Fruit fly (Drosophila melanogaster) whole organism, pupa: ENCODE results near the gene CG5011.

ENCODE experiments used
- CG10348 ChIP-seq: fragments of 200-800 bp; sonication (Bioruptor generic); IDR thresholded peaks from 2 replicates; pipeline ENCODE4 v1.3.6; 2022; ENCODE audit warnings: missing biosample characterization, missing genetic modification characterization
- CG12605 ChIP-seq: fragments of 200-800 bp; sonication (Bioruptor generic); IDR thresholded peaks from 2 replicates; pipeline ENCODE4 v1.3.6; 2022; ENCODE audit warnings: missing biosample characterization, missing genetic modification characterization
- CG13204 ChIP-seq: fragments of 200-800 bp; sonication (Bioruptor generic); optimal IDR thresholded peaks from 2 replicates; lab custom pipeline; 2018; ENCODE audit warnings: missing biosample characterization, mild to moderate bottlenecking, missing genetic modification characterization, moderate library complexity
- CG14655 ChIP-seq: fragments of 200-800 bp; sonication (Bioruptor generic); optimal IDR thresholded peaks from 3 replicates; lab custom pipeline; 2017; ENCODE audit warnings: mild to moderate bottlenecking, missing biosample characterization, missing genetic modification reagents, missing genetic modification characterization
- CG15710 ChIP-seq: fragments of 200-800 bp; sonication (Bioruptor generic); optimal IDR thresholded peaks from 2 replicates; lab custom pipeline; 2018; ENCODE audit warnings: missing biosample characterization, mild to moderate bottlenecking, missing genetic modification characterization, moderate library complexity
- CG17806 ChIP-seq: fragments of 200-800 bp; sonication (Bioruptor generic); optimal IDR thresholded peaks from 2 replicates; lab custom pipeline; 2018; ENCODE audit warnings: missing biosample characterization, mild to moderate bottlenecking, missing genetic modification characterization, moderate library complexity
- CG32121 ChIP-seq: fragments of 200-800 bp; sonication (Bioruptor generic); IDR thresholded peaks from 2 replicates; pipeline ENCODE4 v1.3.6; 2022; ENCODE audit warnings: missing biosample characterization, missing genetic modification characterization
- CG34367 ChIP-seq: fragments of 200-800 bp; sonication (Bioruptor generic); optimal IDR thresholded peaks from 2 replicates; lab custom pipeline; 2018; ENCODE audit warnings: missing biosample characterization, mild to moderate bottlenecking, missing genetic modification characterization
- CG4496 ChIP-seq: fragments of 200-800 bp; sonication (Bioruptor generic); IDR thresholded peaks from 3 replicates; pipeline ENCODE4 v1.3.6; 2022; ENCODE audit warnings: missing biosample characterization, missing genetic modification characterization
- CG8159 ChIP-seq: fragments of 200-800 bp; sonication (Bioruptor generic); optimal IDR thresholded peaks from 3 replicates; lab custom pipeline; 2018; ENCODE audit warnings: missing biosample characterization, mild to moderate bottlenecking, missing genetic modification characterization, moderate library complexity
- CG8301 ChIP-seq: fragments of 200-800 bp; sonication (Bioruptor generic); optimal IDR thresholded peaks from 2 replicates; lab custom pipeline; 2018; ENCODE audit warnings: missing biosample characterization, mild to moderate bottlenecking, missing genetic modification characterization
- CG9948 ChIP-seq: fragments of 200-800 bp; sonication (Bioruptor generic); optimal IDR thresholded peaks from 2 replicates; lab custom pipeline; 2018; ENCODE audit warnings: missing biosample characterization, mild to moderate bottlenecking, missing genetic modification characterization, moderate library complexity
- D1 ChIP-seq: fragments of 200-800 bp; sonication (Bioruptor generic); optimal IDR thresholded peaks from 2 replicates; lab custom pipeline; 2018; ENCODE audit warnings: missing biosample characterization, mild to moderate bottlenecking, missing genetic modification characterization, moderate library complexity
- EcR ChIP-seq: fragments of 200-800 bp; sonication (Bioruptor generic); optimal IDR thresholded peaks from 3 replicates; lab custom pipeline; 2019; ENCODE audit warnings: missing biosample characterization, missing genetic modification characterization, mild to moderate bottlenecking, moderate library complexity, missing genetic modification reagents
- Ets98B ChIP-seq: fragments of 200-800 bp; sonication (Bioruptor generic); IDR thresholded peaks from 2 replicates; pipeline ENCODE4 v1.3.6; 2022; ENCODE audit warnings: missing biosample characterization, missing genetic modification characterization
- Pif1A ChIP-seq: fragments of 200-800 bp; sonication (Bioruptor generic); optimal IDR thresholded peaks from 3 replicates; lab custom pipeline; 2016; ENCODE audit warnings: missing biosample characterization, missing genetic modification characterization
- Pif1B ChIP-seq: fragments of 200-800 bp; sonication (Bioruptor generic); optimal IDR thresholded peaks from 3 replicates; lab custom pipeline; 2016; ENCODE audit warnings: missing biosample characterization, missing genetic modification characterization
- Snoo ChIP-seq: fragments of 200-800 bp; sonication (Bioruptor generic); optimal IDR thresholded peaks from 3 replicates; lab custom pipeline; 2017; ENCODE audit warnings: missing biosample characterization, mild to moderate bottlenecking, missing genetic modification characterization, inconsistent platforms
- fd96Ca ChIP-seq: fragments of 200-800 bp; sonication (Bioruptor generic); IDR thresholded peaks from 3 replicates; pipeline ENCODE4 v1.3.6; 2022; ENCODE audit warnings: missing biosample characterization, missing genetic modification characterization
- gl ChIP-seq: fragments of 200-800 bp; sonication (Bioruptor generic); optimal IDR thresholded peaks from 2 replicates; lab custom pipeline; 2018; ENCODE audit warnings: missing biosample characterization, mild to moderate bottlenecking, missing genetic modification characterization
- rn ChIP-seq: fragments of 200-800 bp; sonication (Bioruptor generic); IDR thresholded peaks from 2 replicates; pipeline ENCODE4 v1.3.6; 2022; ENCODE audit warnings: missing biosample characterization, missing genetic modification characterization

The CG5011 gene

DNA sequence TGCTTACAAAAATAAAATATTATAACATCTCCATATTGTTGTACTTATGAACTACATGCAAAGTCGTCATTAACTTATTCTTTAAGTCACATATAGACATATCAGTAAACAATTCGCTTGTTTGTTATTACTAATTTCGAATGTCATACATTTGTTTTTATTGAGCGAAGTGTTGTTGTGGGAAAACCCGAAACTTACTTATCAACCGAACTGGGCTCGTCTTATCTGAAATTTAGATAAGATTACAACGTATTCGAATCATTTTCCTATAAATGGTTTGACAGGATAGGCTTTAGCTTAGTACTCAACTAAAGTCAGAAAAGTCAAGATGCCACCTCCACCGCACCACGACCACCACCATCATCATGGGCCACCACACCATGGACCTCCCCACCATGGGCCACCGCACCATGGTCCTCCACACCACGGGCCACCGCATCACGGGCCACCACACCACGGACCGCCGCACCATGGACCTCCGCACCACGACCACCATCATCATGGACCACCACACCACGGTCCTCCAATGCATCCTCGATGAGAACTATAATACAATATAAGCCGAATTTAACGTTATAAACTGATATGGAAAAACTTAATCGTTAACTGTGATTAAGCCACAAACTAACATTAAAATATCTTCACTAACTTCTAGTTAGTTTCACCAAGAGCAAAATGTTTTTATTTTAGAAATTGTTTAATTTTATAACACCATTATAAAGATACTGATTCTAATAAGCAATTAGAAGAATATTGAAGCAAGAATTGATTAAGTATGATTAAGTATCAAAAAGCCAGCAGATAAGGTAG lies at the start of gene CG5011, which contains the start of gene CG43349:
TSS of gene CG5011 (plus strand) at position 760 of the 810 bp plus-strand sequence.
TSS of gene CG43349 (plus strand) at position 294 of the 810 bp plus-strand sequence.
- no peak for TF ChIP-seq CG9948 (tag; lab: Kevin White, UChicago)
- TF ChIP-seq CG8159, result no peak
- no peak for TF ChIP-seq CG15710 (tag; lab: Kevin White, UChicago)
- TF ChIP-seq CG4496, result no peak
- TF ChIP-seq Pif1B (GFP tag; lab: Kevin White, UChicago), result no peak
- no peak for TF ChIP-seq Pif1A
- TF ChIP-seq rn (GFP tag; lab: Robert Waterston, UW), result no peak
- no peak for TF ChIP-seq gl (tag; lab: Kevin White, UChicago)
- no peak for TF ChIP-seq EcR (GFP tag; lab: Kevin White, UChicago)
- TF ChIP-seq Snoo, result no peak
- no peak for TF ChIP-seq CG17806 (tag; lab: Kevin White, UChicago)
- TF ChIP-seq CG14655 (GFP tag; lab: Kevin White, UChicago), result no peak
- TF ChIP-seq CG10348 (GFP tag; lab: Robert Waterston, UW), result no peak
- no peak for TF ChIP-seq CG32121 (GFP tag; lab: Robert Waterston, UW)
- no peak for TF ChIP-seq CG12605
- TF ChIP-seq CG34367 (tag; lab: Kevin White, UChicago), result no peak

dm6 chr2L:1152693-1153092 lies 47.8 kb upstream of the CG5011 start:
- TF ChIP-seq Pif1A (no peak), Pif1B (GFP tag; lab: Kevin White, UChicago) (no peak), CG9948 (tag; lab: Kevin White, UChicago) (no peak), CG10348 (GFP tag; lab: Robert Waterston, UW) (no peak), CG8159 (no peak), D1 (no peak), CG34367 (tag; lab: Kevin White, UChicago) (no peak), CG17806 (tag; lab: Kevin White, UChicago) (no peak), CG13204 (no peak), CG4496 (no peak)

DNA sequence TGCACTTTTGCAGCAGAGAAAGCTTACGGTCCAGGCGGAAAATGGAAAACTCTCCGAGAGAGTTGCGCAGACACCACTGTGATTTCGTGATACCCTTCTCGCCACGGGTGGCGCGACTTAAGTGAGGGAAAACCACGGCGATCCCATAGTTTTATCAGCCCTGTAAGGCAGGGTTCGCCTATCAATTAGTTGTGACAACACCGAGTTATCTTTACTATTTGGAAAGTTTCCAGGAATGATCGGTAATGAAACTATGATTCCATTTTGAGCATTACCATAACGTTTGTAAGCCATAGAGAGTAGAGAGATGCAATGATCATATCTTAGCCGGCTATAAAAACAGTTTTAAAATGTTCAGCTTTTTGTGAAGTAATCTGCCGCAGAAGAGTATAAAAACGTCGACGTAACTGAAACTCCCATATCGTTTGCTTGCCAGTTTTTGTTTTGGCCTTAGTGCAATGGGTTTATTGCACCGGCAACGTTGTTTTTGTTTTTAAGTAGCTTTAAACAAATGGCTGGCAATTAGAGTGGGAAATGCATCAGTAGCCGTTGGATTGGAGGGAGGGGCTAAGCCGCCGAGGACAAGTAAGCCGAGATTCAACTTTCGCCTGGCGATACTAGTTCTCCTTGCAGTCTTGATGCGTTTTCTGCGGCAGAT lies 43.8 kb upstream of the CG5011 start:
- TF ChIP-seq EcR (GFP tag; lab: Kevin White, UChicago), result no peak

DNA sequence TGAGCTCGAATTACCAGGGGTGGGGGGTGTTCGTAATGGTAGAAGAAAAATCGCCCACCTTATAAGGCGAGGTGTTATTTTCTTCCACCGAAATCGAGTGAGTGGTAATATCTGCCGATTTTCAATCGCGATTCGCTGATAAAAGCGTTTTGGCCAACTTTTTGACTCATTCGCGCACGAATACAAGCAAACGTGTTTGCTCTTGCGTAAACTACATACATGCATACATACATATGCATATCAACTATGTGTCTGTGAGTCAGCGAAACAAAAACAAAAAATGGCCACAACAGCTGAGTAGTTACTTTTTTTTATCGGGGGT lies 43.2 kb upstream of the CG5011 start:
- TF ChIP-seq CG15710 (tag; lab: Kevin White, UChicago) (peak; percentile 5), CG8301 (tag; lab: Kevin White, UChicago) (no peak)

dm6 chr2L:1157679-1158518 lies 42.6 kb upstream of the CG5011 start, which contains the start of gene capt:
Gene capt (minus strand): TSS chr2L:1158262.
- TF ChIP-seq Ets98B (GFP tag; lab: Robert Waterston, UW) (peak; percentile 7; the same call in 1 of the 2 replicates), EcR (GFP tag; lab: Kevin White, UChicago) (peak; percentile 82), CG10348 (GFP tag; lab: Robert Waterston, UW) (no peak), CG32121 (GFP tag; lab: Robert Waterston, UW) (peak; percentile 26; the same call in 1 of the 2 replicates), gl (tag; lab: Kevin White, UChicago) (no peak), CG4496 (no peak), Snoo (no peak), CG34367 (tag; lab: Kevin White, UChicago) (no peak), CG15710 (tag; lab: Kevin White, UChicago) (peak; percentile 48), Pif1A (no peak), CG8301 (tag; lab: Kevin White, UChicago) (peak; percentile 15), CG8159 (peak; percentile 53), fd96Ca (GFP tag; lab: Robert Waterston, UW) (no peak), CG9948 (tag; lab: Kevin White, UChicago) (peak; percentile 23), D1 (no peak), CG14655 (GFP tag; lab: Kevin White, UChicago) (no peak), Pif1B (GFP tag; lab: Kevin White, UChicago) (no peak), CG12605 (no peak), rn (GFP tag; lab: Robert Waterston, UW) (no peak), CG17806 (tag; lab: Kevin White, UChicago) (peak; percentile 20), CG13204 (no peak)
